Worm (Caenorhabditis elegans) whole organism, L4 larva: ENCODE results near the gene nhr-153.
"Not testable (repeated sequence)": the region's sequence is repeated elsewhere in the genome, so short reads cannot be mapped to it uniquely, and the experiment has no call there.

ENCODE experiments used
- T20F7.1 ChIP-seq: fragments of 200-800 bp; sonication (Bioruptor generic); optimal IDR thresholded peaks from 2 replicates; lab custom pipeline; 2018; ENCODE audit warnings: mild to moderate bottlenecking, missing genetic modification characterization, missing compliant biosample characterization
- Y105C5A.15 ChIP-seq: fragments of 200-800 bp; sonication (Bioruptor generic); IDR thresholded peaks from 2 replicates; pipeline ENCODE4 v1.3.6; 2022; ENCODE audit warnings: missing genetic modification characterization, missing compliant biosample characterization
- ZK546.5 ChIP-seq, 2 experiments: sonication (generic microtip); optimal IDR thresholded peaks; 2 replicates each; lab custom pipeline; 2017; ENCODE audit warnings: missing biosample characterization in 2 of 2, missing genetic modification characterization in 2 of 2
- aha-1 ChIP-seq: fragments of 150-350 bp; peaks from one replicate; lab custom pipeline; 2014; ENCODE audit warnings: missing biosample characterization, missing genetic modification characterization
- attf-4 ChIP-seq: sonication (generic microtip); optimal IDR thresholded peaks from 3 replicates; lab custom pipeline; 2017; ENCODE audit warnings: missing biosample characterization, missing genetic modification characterization
- ceh-44 ChIP-seq: fragments of 200-800 bp; sonication (Bioruptor generic); IDR thresholded peaks from 2 replicates; pipeline ENCODE4 v1.3.6; 2022; ENCODE audit warnings: missing genetic modification reagents, missing genetic modification characterization, missing compliant biosample characterization
- ceh-62 ChIP-seq: sonication (generic microtip); optimal IDR thresholded peaks from 2 replicates; lab custom pipeline; 2017; ENCODE audit warnings: missing biosample characterization, missing genetic modification characterization
- ctbp-1 ChIP-seq: fragments of 200-800 bp; sonication (Bioruptor generic); IDR thresholded peaks from 2 replicates; pipeline ENCODE4 v1.3.6; 2022; ENCODE audit warnings: missing genetic modification reagents, missing genetic modification characterization, missing compliant biosample characterization
- daf-16 ChIP-seq, 3 experiments: sonication (generic microtip); optimal IDR thresholded peaks; 2 replicates each; lab custom pipeline; 2016 to 2017; ENCODE audit warnings: missing genetic modification characterization in 3 of 3, missing genetic modification reagents in 3 of 3, mild to moderate bottlenecking in 2 of 3, missing compliant biosample characterization in 2 of 3, missing biosample characterization in 1 of 3, moderate library complexity in 1 of 3
- daf-8 ChIP-seq: fragments of 200-800 bp; sonication (Bioruptor generic); IDR thresholded peaks from 2 replicates; pipeline ENCODE4 v1.3.6; 2022; ENCODE audit warnings: missing genetic modification characterization, missing compliant biosample characterization
- dmd-6 ChIP-seq: fragments of 200-800 bp; sonication (Bioruptor generic); IDR thresholded peaks from 2 replicates; pipeline ENCODE4 v1.3.6; 2022; ENCODE audit warnings: missing genetic modification reagents, missing genetic modification characterization, missing compliant biosample characterization
- dpl-1 ChIP-seq: fragments of 150-350 bp; optimal IDR thresholded peaks from 2 replicates; lab custom pipeline; 2014; ENCODE audit warnings: missing biosample characterization, missing genetic modification reagents, missing genetic modification characterization
- duxl-1 ChIP-seq: sonication (generic microtip); optimal IDR thresholded peaks from 2 replicates; lab custom pipeline; 2016; ENCODE audit warnings: mild to moderate bottlenecking, missing genetic modification characterization, moderate library complexity, missing compliant biosample characterization; ENCODE audit not compliant: poor library complexity
- egl-43 ChIP-seq: fragments of 200-800 bp; sonication (Bioruptor generic); IDR thresholded peaks from 2 replicates; pipeline ENCODE4 v1.3.6; 2022; ENCODE audit warnings: missing genetic modification reagents, missing genetic modification characterization, missing compliant biosample characterization
- hlh-30 ChIP-seq: sonication (generic microtip); optimal IDR thresholded peaks from 2 replicates; lab custom pipeline; 2017; ENCODE audit warnings: antibody characterized with exemption, mild to moderate bottlenecking, missing genetic modification characterization, missing compliant biosample characterization; ENCODE audit not compliant: insufficient read depth
- jun-1 ChIP-seq: fragments of 150-350 bp; optimal IDR thresholded peaks from 2 replicates; lab custom pipeline; 2014; ENCODE audit warnings: missing biosample characterization, missing genetic modification reagents, missing genetic modification characterization
- lin-39 ChIP-seq: fragments of 150-350 bp; optimal IDR thresholded peaks from 2 replicates; lab custom pipeline; 2014; ENCODE audit warnings: missing biosample characterization, missing genetic modification reagents, missing genetic modification characterization
- lir-3 ChIP-seq: sonication (generic microtip); optimal IDR thresholded peaks from 2 replicates; lab custom pipeline; 2016; ENCODE audit warnings: mild to moderate bottlenecking, missing genetic modification characterization, missing compliant biosample characterization
- madf-9 ChIP-seq: fragments of 200-800 bp; sonication (Bioruptor generic); conservative IDR thresholded peaks from 2 replicates; pipeline ENCODE4 v1.3.6; 2022; ENCODE audit warnings: missing genetic modification reagents, missing genetic modification characterization, missing compliant biosample characterization
- mdl-1 ChIP-seq, 2 experiments: fragments of 150-350 bp in 1 of 2; sonication (generic microtip) in 1 of 2; optimal IDR thresholded peaks; 2 replicates each; lab custom pipeline; 2014 to 2017; ENCODE audit warnings: missing biosample characterization in 2 of 2, missing genetic modification characterization in 2 of 2
- mxl-2 ChIP-seq: fragments of 200-800 bp; sonication (Bioruptor generic); conservative IDR thresholded peaks from 2 replicates; pipeline ENCODE4 v1.3.6; 2022; ENCODE audit warnings: missing genetic modification reagents, missing genetic modification characterization, missing compliant biosample characterization
- mxl-3 ChIP-seq: fragments of 200-800 bp; sonication (Bioruptor generic); optimal IDR thresholded peaks from 2 replicates; lab custom pipeline; 2018; ENCODE audit warnings: mild to moderate bottlenecking, missing genetic modification characterization, missing compliant biosample characterization
- nhr-10 ChIP-seq: fragments of 150-350 bp; optimal IDR thresholded peaks from 2 replicates; lab custom pipeline; 2014; ENCODE audit warnings: missing biosample characterization, missing genetic modification characterization
- nhr-11 ChIP-seq: fragments of 150-350 bp; optimal IDR thresholded peaks from 2 replicates; lab custom pipeline; 2014; ENCODE audit warnings: missing biosample characterization, missing genetic modification characterization
- nhr-76 ChIP-seq: fragments of 150-350 bp; optimal IDR thresholded peaks from 2 replicates; lab custom pipeline; 2014; ENCODE audit warnings: missing biosample characterization, missing genetic modification characterization
- snpc-1.2 ChIP-seq: fragments of 200-800 bp; sonication (Bioruptor generic); IDR thresholded peaks from 2 replicates; pipeline ENCODE4 v1.3.6; 2022; ENCODE audit warnings: missing genetic modification reagents, missing genetic modification characterization, missing compliant biosample characterization
- spr-1 ChIP-seq: sonication (generic microtip); optimal IDR thresholded peaks from 2 replicates; lab custom pipeline; 2016; ENCODE audit warnings: mild to moderate bottlenecking, missing genetic modification characterization, missing compliant biosample characterization
- tag-97 ChIP-seq: fragments of 200-800 bp; sonication (Bioruptor generic); IDR thresholded peaks from 2 replicates; pipeline ENCODE4 v1.3.6; 2022; ENCODE audit warnings: missing genetic modification characterization, missing compliant biosample characterization
- unc-62 ChIP-seq, 3 experiments: fragments of 150-350 bp in 1 of 3; sonication (generic microtip); optimal IDR thresholded peaks in 2 of 3; peaks in 1 of 3; 1 replicate in 1 of 3; 2 replicates in 2 of 3; lab custom pipeline; 2014 to 2017; ENCODE audit warnings: missing biosample characterization in 3 of 3, missing genetic modification characterization in 3 of 3, missing genetic modification reagents in 3 of 3, missing genotype in 1 of 3
- zip-11 ChIP-seq: fragments of 200-800 bp; sonication (Bioruptor generic); IDR thresholded peaks from 2 replicates; pipeline ENCODE4 v1.3.6; 2022; ENCODE audit warnings: missing genetic modification characterization, missing compliant biosample characterization
- ztf-11 ChIP-seq: fragments of 150-350 bp; optimal IDR thresholded peaks from 2 replicates; lab custom pipeline; 2014; ENCODE audit warnings: missing biosample characterization, missing genetic modification characterization
- ztf-7 ChIP-seq: fragments of 150-350 bp; optimal IDR thresholded peaks from 2 replicates; lab custom pipeline; 2014; ENCODE audit warnings: missing biosample characterization, missing genetic modification characterization

Gene nhr-153

DNA sequence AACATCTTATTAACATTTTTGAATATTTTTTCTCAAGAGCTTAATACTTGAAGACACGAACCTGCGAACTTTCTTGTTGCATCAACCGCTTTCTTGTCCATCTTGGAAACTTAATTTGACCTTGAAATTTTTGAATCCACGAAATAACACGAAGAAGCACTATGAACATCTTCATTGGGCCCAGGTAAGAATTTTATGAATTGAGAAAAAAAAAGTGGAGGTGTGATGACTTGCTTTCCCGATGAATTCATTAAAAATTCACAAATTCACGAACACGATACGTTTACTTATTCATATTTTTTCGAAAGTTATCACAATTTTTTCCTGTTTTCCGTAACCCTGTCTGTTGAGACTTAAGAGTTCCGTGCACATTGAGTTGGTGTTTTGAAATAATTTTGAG is 26.7 kb downstream of the nhr-153 start, which contains the start of gene C27A7.6:
C27A7.6 (minus strand) TSS at position 101 of the 400 bp plus-strand sequence.
- not testable (repeated sequence) for TF ChIP-seq ZK546.5 (tag; optimal IDR thresholded peaks at IDR 0.05; lab: Kevin White, UChicago); unc-62 (GFP tag; optimal IDR thresholded peaks at IDR 0.05 in 1 of 2; lab: Kevin White, UChicago); unc-62 (tag; optimal IDR thresholded peaks at IDR 0.05; lab: Kevin White, UChicago); tag-97 (GFP tag; lab: Robert Waterston, UW)

DNA sequence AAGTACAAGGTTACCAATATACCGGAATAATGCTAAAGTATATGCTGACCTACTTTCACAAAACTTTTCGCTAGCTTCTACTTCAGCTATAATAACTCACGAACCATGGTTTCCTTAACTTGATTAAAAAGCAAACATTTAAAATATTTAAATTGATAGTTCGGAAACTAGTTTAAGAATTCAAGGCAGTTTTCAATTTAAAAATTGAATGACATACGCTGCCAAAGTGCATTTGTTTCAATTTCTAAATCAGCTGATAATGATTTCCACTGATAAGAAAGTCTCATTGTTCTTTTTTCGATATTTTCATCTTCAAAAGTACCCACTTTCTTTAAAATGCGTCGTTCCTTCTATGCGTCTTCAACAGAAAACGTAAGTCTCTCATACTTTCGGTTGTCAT is 27.1 kb downstream of the nhr-153 start, which contains the start of gene enpp-1:
enpp-1 (plus strand) TSS at position 301 of the 400 bp plus-strand sequence.
- peak in 1 of 2 experiments; percentile 23 for TF ChIP-seq unc-62 (GFP tag; optimal IDR thresholded peaks at IDR 0.05 in 1 of 2; lab: Kevin White, UChicago)
- TF ChIP-seq unc-62 (tag; optimal IDR thresholded peaks at IDR 0.05; lab: Kevin White, UChicago), result not testable (repeated sequence)

DNA sequence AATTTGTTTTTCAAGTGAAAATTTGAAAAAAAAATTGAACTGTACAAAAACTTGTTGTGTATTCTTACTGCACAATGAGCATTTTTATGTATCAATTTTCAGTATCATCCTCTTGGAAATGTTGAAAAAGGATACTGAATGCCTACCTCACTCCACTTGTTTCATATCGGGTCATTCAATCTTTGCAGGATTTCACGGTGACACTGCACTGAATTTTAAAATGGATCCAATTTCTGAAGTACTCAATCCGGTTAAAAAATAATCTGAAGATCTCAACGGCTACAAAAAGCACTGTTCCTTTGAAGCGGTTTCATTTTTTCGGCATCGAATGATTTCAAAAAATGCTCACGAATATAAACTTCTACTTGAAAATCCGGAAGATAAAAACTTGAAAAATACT is 33.9 kb downstream of the nhr-153 start:
- TF ChIP-seq ceh-62 (no peak), aha-1 (tag; lab: Kevin White, UChicago) (peak; percentile 93)

ce11 chrV:12140625-12141024 is 36.6 kb downstream of the nhr-153 start, which contains the start of gene C27A7.3:
TSS of gene C27A7.3 (plus strand) at chrV:12140925.
- TF ChIP-seq mxl-2 (GFP tag; lab: Robert Waterston, UW), result no peak
- no peak for TF ChIP-seq nhr-10
- TF ChIP-seq T20F7.1 (GFP tag; lab: Kevin White, UChicago), result no peak
- no peak for TF ChIP-seq lin-39 (tag; lab: Kevin White, UChicago)
- TF ChIP-seq ztf-11 (tag; lab: Kevin White, UChicago), result no peak
- no peak for TF ChIP-seq Y105C5A.15 (GFP tag; lab: Robert Waterston, UW)
- no peak for TF ChIP-seq spr-1 (tag; lab: Kevin White, UChicago)
- TF ChIP-seq dmd-6 (GFP tag; lab: Robert Waterston, UW), result no peak
- no peak for TF ChIP-seq nhr-11 (tag; lab: Kevin White, UChicago)
- TF ChIP-seq ceh-44 (GFP tag; lab: Robert Waterston, UW), result no peak
- TF ChIP-seq dpl-1 (GFP tag; lab: Kevin White, UChicago), result no peak
- TF ChIP-seq attf-4 (tag; lab: Kevin White, UChicago), result no peak
- no peak for TF ChIP-seq daf-8 (GFP tag; lab: Robert Waterston, UW)

DNA sequence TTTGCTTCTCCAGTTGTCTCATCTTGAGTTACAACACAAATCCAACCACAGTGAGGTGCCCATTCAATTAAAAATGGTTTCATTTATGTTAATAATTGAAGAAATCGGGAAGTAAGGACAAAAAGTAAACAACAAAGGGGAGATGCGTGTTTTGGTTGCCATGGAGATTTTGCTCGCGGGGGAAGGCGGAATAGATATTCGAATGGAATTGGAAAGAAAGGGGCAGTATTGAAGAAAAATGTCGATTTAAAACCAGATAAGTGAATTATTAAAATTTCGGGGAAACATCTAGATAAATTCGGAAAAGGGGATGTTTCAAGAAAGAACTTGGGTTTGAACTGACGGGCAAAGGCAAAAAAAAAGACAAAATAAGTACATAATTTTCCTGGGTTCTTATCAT is 46.6 kb downstream of the nhr-153 start, which contains the start of gene che-11:
che-11 (minus strand) TSS at position 101 of the 400 bp plus-strand sequence.
- TF ChIP-seq zip-11, result no peak
- TF ChIP-seq mxl-2 (GFP tag; lab: Robert Waterston, UW), result no peak
- TF ChIP-seq ztf-7, result no peak
- TF ChIP-seq ZK546.5 (tag; optimal IDR thresholded peaks at IDR 0.05; lab: Kevin White, UChicago), result no peak
- no peak for TF ChIP-seq hlh-30 (tag; lab: Kevin White, UChicago)
- TF ChIP-seq jun-1, result no peak
- no peak for TF ChIP-seq madf-9 (GFP tag; lab: Robert Waterston, UW)
- TF ChIP-seq nhr-76, result no peak
- no peak for TF ChIP-seq mxl-3
- TF ChIP-seq ctbp-1, result no peak
- no peak for TF ChIP-seq duxl-1
- TF ChIP-seq egl-43, result no peak
- TF ChIP-seq lir-3 (tag; lab: Kevin White, UChicago), result no peak
- no peak for TF ChIP-seq daf-16 (GFP tag; optimal IDR thresholded peaks at IDR 0.05; lab: Kevin White, UChicago)
- no peak for TF ChIP-seq daf-16 (tag; optimal IDR thresholded peaks at IDR 0.05; lab: Kevin White, UChicago)
- no peak for TF ChIP-seq snpc-1.2 (GFP tag; lab: Robert Waterston, UW)
- no peak for TF ChIP-seq mdl-1 (tag; optimal IDR thresholded peaks at IDR 0.05; lab: Kevin White, UChicago)
